Fruit fly (Drosophila melanogaster): ENCODE results near the gene Hsdl2.

- TF ChIP-seq Gug (GFP tag; IDR thresholded peaks at IDR 0.05) (no peak), spab (GFP tag; optimal IDR thresholded peaks at IDR 0.05) (no peak), CG34406 (GFP tag; optimal IDR thresholded peaks at IDR 0.05) (no peak), Sox102F (GFP tag; optimal IDR thresholded peaks at IDR 0.05) (no peak), Ets21C (GFP tag; optimal IDR thresholded peaks at IDR 0.05) (no peak)
Observed at dm6 chr3R:27661389-27661788, 15.9 kb upstream of the Hsdl2 start.
